Worm (Caenorhabditis elegans) whole organism, L4 larva: ENCODE results near the gene T21B4.3.

Experiments used
- D1046.2 ChIP-seq: fragments of 200-800 bp; sonication (Bioruptor generic); IDR thresholded peaks from 2 replicates; pipeline ENCODE4 v1.3.6; 2022; ENCODE audit warnings: missing genetic modification characterization, missing compliant biosample characterization
- F37D6.2 ChIP-seq: sonication (generic microtip); optimal IDR thresholded peaks from 2 replicates; lab custom pipeline; 2016; ENCODE audit warnings: mild to moderate bottlenecking, missing genetic modification characterization, missing compliant biosample characterization
- F49E8.2 ChIP-seq: sonication (generic microtip); optimal IDR thresholded peaks from 2 replicates; lab custom pipeline; 2016; ENCODE audit warnings: missing compliant biosample characterization, mild to moderate bottlenecking, missing genetic modification characterization, borderline replicate concordance
- R02D3.7 ChIP-seq: fragments of 150-350 bp; sonication (generic microtip); optimal IDR thresholded peaks from 3 replicates; lab custom pipeline; 2014; ENCODE audit warnings: missing biosample characterization, missing genetic modification characterization
- T26A8.4 ChIP-seq: fragments of 200-800 bp; sonication (Bioruptor generic); IDR thresholded peaks from 2 replicates; pipeline ENCODE4 v1.3.6; 2022; ENCODE audit warnings: missing genetic modification characterization, missing compliant biosample characterization
- dve-1 ChIP-seq: sonication (generic microtip); optimal IDR thresholded peaks from 2 replicates; lab custom pipeline; 2017; ENCODE audit warnings: antibody characterized with exemption, mild to moderate bottlenecking, missing genetic modification characterization, missing compliant biosample characterization; ENCODE audit not compliant: insufficient read depth
- unc-39 ChIP-seq: sonication (generic microtip); optimal IDR thresholded peaks from 2 replicates; lab custom pipeline; 2017; ENCODE audit warnings: missing biosample characterization, missing genetic modification characterization
- ztf-11 ChIP-seq: fragments of 150-350 bp; optimal IDR thresholded peaks from 2 replicates; lab custom pipeline; 2014; ENCODE audit warnings: missing biosample characterization, missing genetic modification characterization

- TF ChIP-seq T26A8.4 (GFP tag; lab: Robert Waterston, UW) = no peak
- no peak for TF ChIP-seq unc-39 (tag; lab: Kevin White, UChicago)
- TF ChIP-seq R02D3.7 (tag; lab: Kevin White, UChicago) = no peak
- no peak for TF ChIP-seq dve-1
- TF ChIP-seq D1046.2 (GFP tag; lab: Robert Waterston, UW) = no peak
- TF ChIP-seq F49E8.2 = no peak
- no peak for TF ChIP-seq ztf-11
- no peak for TF ChIP-seq F37D6.2
Measured at ce11 chrII:12539395-12539794, 42.5 kb upstream of the T21B4.3 start.
